Fruit fly (Drosophila melanogaster): ENCODE results near the gene Sumo.

Gene Sumo

DNA sequence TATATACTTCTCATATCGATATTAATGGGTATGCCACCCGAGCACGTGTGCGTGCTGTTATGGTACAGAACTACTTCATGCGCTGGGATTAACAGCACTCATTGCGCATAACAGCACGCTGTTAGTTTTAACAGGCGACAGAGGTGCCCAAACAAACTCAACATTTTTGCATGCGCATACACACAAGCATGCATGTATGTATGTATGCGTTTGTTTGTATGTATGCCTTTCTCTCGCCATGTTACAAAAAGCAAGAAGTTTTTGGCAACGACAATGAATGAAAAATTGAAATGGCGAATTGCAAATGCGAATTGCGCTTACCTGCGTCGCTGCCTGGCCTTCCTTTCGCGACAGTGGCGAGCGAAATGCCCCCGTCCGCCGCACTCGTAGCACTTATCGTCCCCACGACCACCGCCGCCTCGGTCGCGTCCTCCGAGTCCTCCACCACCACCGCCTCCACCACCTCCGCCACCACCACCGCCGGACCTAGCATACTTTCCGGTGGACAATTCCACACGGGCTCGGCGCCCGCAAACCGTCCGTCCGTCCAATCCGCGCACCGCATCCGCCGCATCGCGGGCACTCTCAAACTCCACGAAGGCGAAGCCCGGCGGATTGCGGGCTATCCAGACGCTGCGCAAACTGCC lies 48.1 kb downstream of the Sumo start:
- no peak for TF ChIP-seq CG17801 (GFP tag; optimal IDR thresholded peaks at IDR 0.05; ENCODE audit: partially characterized antibody)

DNA sequence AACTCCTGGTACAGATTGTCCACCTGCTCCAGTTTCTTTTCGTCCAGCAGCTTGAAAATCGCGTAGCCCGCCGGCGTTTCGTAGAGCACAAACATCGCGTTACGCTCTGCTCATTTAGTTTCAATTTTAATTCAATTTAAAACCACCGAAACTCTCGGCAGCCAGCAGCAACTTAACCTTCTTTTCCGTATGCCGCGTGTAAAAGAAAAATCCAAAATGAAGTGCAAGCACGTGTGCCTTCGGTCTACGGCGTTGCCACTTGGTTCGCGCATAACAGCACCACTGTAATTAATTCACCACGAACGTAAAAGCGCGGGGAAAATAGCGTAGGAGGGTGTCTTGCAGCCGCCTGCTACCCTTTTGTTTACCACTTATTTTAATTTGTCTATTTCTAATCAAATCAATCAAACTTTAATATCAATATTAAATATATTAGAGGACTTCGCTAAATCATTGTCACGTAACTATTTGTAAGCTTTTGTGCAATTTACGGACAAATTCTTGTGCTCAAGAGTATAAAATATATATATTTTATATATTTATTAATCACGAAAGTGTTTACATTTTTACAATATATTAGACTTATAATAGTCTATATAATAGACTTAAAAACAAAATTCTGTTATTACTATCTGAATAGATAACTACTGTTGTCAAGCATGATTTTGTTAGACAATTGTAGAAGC lies 48.8 kb downstream of the Sumo start, which contains the start of gene nop5:
Gene nop5 (minus strand): TSS at position 227 of the 686 bp plus-strand sequence.
- TF ChIP-seq CG17801 (GFP tag; optimal IDR thresholded peaks at IDR 0.05; ENCODE audit: partially characterized antibody): peak; percentile 69

Measured in ovary, adult (tissue).